Worm (Caenorhabditis elegans): ENCODE results near the gene cyp-33C12.

DNA sequence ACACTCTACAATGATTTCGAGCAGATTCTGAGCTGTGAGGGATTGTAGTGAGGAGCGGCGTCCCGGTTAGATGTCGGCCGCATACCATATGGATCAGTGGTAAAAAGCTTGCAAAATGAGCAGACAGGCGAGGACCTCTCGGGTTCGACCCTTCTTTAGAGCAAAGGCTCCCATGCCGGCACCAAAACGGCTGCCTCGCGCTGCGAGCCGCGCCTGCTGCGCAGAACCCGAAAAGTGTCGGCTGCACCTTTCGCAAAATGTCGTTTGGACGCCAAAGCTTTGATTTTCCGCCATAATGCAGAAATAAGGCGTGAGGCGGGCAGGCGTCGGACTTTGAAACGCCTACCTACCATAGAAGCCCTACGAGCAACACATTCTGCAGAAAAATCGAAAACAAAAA lies 13.8 kb downstream of the cyp-33C12 start:
- TF ChIP-seq mdl-1 (tag; optimal IDR thresholded peaks at IDR 0.05) (no peak), nhr-76 (tag; optimal IDR thresholded peaks at IDR 0.05) (no peak), daf-12 (tag; optimal IDR thresholded peaks at IDR 0.05) (no peak), lin-39 (tag; optimal IDR thresholded peaks at IDR 0.05) (no peak), nhr-237 (tag; optimal IDR thresholded peaks at IDR 0.05) (no peak), nfya-1 (tag; optimal IDR thresholded peaks at IDR 0.05; ENCODE audit: insufficient read depth) (no peak), nhr-67 (tag; optimal IDR thresholded peaks at IDR 0.05) (no peak), pqm-1 (tag; optimal IDR thresholded peaks at IDR 0.05) (no peak), ama-1 (optimal IDR thresholded peaks at IDR 0.05) (no peak), zag-1 (tag; optimal IDR thresholded peaks at IDR 0.05) (no peak), sea-2 (GFP tag; optimal IDR thresholded peaks at IDR 0.05) (no peak), ztf-11 (tag; optimal IDR thresholded peaks at IDR 0.05) (no peak), ceh-82 (tag; optimal IDR thresholded peaks at IDR 0.05) (no peak)
